Fruit fly (Drosophila melanogaster) whole organism, embryonic: Measurements from ENCODE around the gene TTLL6B.

Experiments
- CG30020 ChIP-seq: fragments of 200-800 bp; optimal IDR thresholded peaks from 2 replicates; lab custom pipeline; 2019; ENCODE audit warnings: missing biosample characterization, mild to moderate bottlenecking, missing genetic modification characterization, moderate library complexity
- tll ChIP-seq, 2 experiments: fragments of 200-800 bp in 1 of 2; fragments of >200 bp in 1 of 2; sonication (Bioruptor generic) in 1 of 2; optimal IDR thresholded peaks; 2 replicates each; lab custom pipeline; 2017 to 2019; ENCODE audit warnings: missing biosample characterization in 2 of 2, missing genetic modification characterization in 2 of 2, mild to moderate bottlenecking in 1 of 2, moderate library complexity in 1 of 2
- wdn ChIP-seq: fragments of 200-800 bp; sonication (Bioruptor generic); IDR thresholded peaks from 2 replicates; pipeline ENCODE4 v1.3.6; 2022; ENCODE audit warnings: missing biosample characterization, missing genetic modification characterization

DNA sequence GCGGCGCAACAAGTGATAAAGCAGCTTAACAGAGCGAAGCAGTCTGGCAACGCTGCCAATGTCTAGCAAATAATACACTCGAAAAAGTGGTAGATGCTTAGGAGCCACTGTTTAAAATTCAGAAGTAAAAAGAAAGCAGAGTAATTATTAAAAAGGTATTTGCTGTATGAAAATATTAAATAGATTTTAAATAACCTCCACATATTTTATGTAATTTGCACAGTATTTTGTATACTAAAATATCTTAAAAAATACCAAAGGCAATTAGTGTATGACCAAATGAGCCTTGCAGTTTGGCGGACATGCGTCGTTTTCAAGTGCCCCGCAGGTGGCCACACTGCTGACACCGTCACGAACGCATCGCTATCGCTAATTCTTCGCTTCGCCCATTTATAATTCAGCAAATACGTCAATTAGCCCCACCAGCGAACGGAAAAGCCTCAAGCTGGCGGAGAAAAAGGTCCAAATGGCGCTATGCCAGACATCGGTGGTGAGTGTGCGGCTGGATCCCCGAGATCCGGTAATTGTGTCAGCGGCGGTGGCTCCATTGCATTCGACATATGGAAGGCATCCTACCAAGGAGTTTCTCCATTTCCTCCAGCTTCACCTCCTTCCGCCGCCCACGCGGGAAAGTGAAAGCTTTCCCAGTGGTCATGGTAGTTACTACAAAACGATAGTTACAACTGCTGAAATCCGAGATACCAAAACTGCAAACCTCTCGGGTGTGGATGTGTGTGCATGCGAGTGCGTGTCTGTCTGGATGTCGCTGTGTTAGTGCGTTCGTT is 2.5 kb upstream of the TTLL6B start, which contains the start of gene pll:
- no peak for TF ChIP-seq CG30020 (tag; lab: Kevin White, UChicago)
- peak in 1 of 2 experiments; percentile 44 for TF ChIP-seq tll (GFP tag; optimal IDR thresholded peaks at IDR 0.05; lab: Kevin White, UChicago)
- peak; percentile 84 for TF ChIP-seq wdn (GFP tag; lab: Robert Waterston, UW)
